Fruit fly (Drosophila melanogaster) whole organism, pupa: Measurements from ENCODE around the gene CG3603.

Source experiments
- CG10348 ChIP-seq: fragments of 200-800 bp; sonication (Bioruptor generic); IDR thresholded peaks from 2 replicates; pipeline ENCODE4 v1.3.6; 2022; ENCODE audit warnings: missing biosample characterization, missing genetic modification characterization
- CG12605 ChIP-seq: fragments of 200-800 bp; sonication (Bioruptor generic); IDR thresholded peaks from 2 replicates; pipeline ENCODE4 v1.3.6; 2022; ENCODE audit warnings: missing biosample characterization, missing genetic modification characterization
- CG13204 ChIP-seq: fragments of 200-800 bp; sonication (Bioruptor generic); optimal IDR thresholded peaks from 2 replicates; lab custom pipeline; 2018; ENCODE audit warnings: missing biosample characterization, mild to moderate bottlenecking, missing genetic modification characterization, moderate library complexity
- CG14655 ChIP-seq: fragments of 200-800 bp; sonication (Bioruptor generic); optimal IDR thresholded peaks from 3 replicates; lab custom pipeline; 2017; ENCODE audit warnings: mild to moderate bottlenecking, missing biosample characterization, missing genetic modification reagents, missing genetic modification characterization
- CG15710 ChIP-seq: fragments of 200-800 bp; sonication (Bioruptor generic); optimal IDR thresholded peaks from 2 replicates; lab custom pipeline; 2018; ENCODE audit warnings: missing biosample characterization, mild to moderate bottlenecking, missing genetic modification characterization, moderate library complexity
- CG17806 ChIP-seq: fragments of 200-800 bp; sonication (Bioruptor generic); optimal IDR thresholded peaks from 2 replicates; lab custom pipeline; 2018; ENCODE audit warnings: missing biosample characterization, mild to moderate bottlenecking, missing genetic modification characterization, moderate library complexity
- CG32121 ChIP-seq: fragments of 200-800 bp; sonication (Bioruptor generic); IDR thresholded peaks from 2 replicates; pipeline ENCODE4 v1.3.6; 2022; ENCODE audit warnings: missing biosample characterization, missing genetic modification characterization
- CG34367 ChIP-seq: fragments of 200-800 bp; sonication (Bioruptor generic); optimal IDR thresholded peaks from 2 replicates; lab custom pipeline; 2018; ENCODE audit warnings: missing biosample characterization, mild to moderate bottlenecking, missing genetic modification characterization
- CG4496 ChIP-seq: fragments of 200-800 bp; sonication (Bioruptor generic); IDR thresholded peaks from 3 replicates; pipeline ENCODE4 v1.3.6; 2022; ENCODE audit warnings: missing biosample characterization, missing genetic modification characterization
- CG8159 ChIP-seq: fragments of 200-800 bp; sonication (Bioruptor generic); optimal IDR thresholded peaks from 3 replicates; lab custom pipeline; 2018; ENCODE audit warnings: missing biosample characterization, mild to moderate bottlenecking, missing genetic modification characterization, moderate library complexity
- CG8301 ChIP-seq: fragments of 200-800 bp; sonication (Bioruptor generic); optimal IDR thresholded peaks from 2 replicates; lab custom pipeline; 2018; ENCODE audit warnings: missing biosample characterization, mild to moderate bottlenecking, missing genetic modification characterization
- CG9948 ChIP-seq: fragments of 200-800 bp; sonication (Bioruptor generic); optimal IDR thresholded peaks from 2 replicates; lab custom pipeline; 2018; ENCODE audit warnings: missing biosample characterization, mild to moderate bottlenecking, missing genetic modification characterization, moderate library complexity
- D1 ChIP-seq: fragments of 200-800 bp; sonication (Bioruptor generic); optimal IDR thresholded peaks from 2 replicates; lab custom pipeline; 2018; ENCODE audit warnings: missing biosample characterization, mild to moderate bottlenecking, missing genetic modification characterization, moderate library complexity
- EcR ChIP-seq: fragments of 200-800 bp; sonication (Bioruptor generic); optimal IDR thresholded peaks from 3 replicates; lab custom pipeline; 2019; ENCODE audit warnings: missing biosample characterization, missing genetic modification characterization, mild to moderate bottlenecking, moderate library complexity, missing genetic modification reagents
- Ets98B ChIP-seq: fragments of 200-800 bp; sonication (Bioruptor generic); IDR thresholded peaks from 2 replicates; pipeline ENCODE4 v1.3.6; 2022; ENCODE audit warnings: missing biosample characterization, missing genetic modification characterization
- Pif1A ChIP-seq: fragments of 200-800 bp; sonication (Bioruptor generic); optimal IDR thresholded peaks from 3 replicates; lab custom pipeline; 2016; ENCODE audit warnings: missing biosample characterization, missing genetic modification characterization
- Pif1B ChIP-seq: fragments of 200-800 bp; sonication (Bioruptor generic); optimal IDR thresholded peaks from 3 replicates; lab custom pipeline; 2016; ENCODE audit warnings: missing biosample characterization, missing genetic modification characterization
- Snoo ChIP-seq: fragments of 200-800 bp; sonication (Bioruptor generic); optimal IDR thresholded peaks from 3 replicates; lab custom pipeline; 2017; ENCODE audit warnings: missing biosample characterization, mild to moderate bottlenecking, missing genetic modification characterization, inconsistent platforms
- fd96Ca ChIP-seq: fragments of 200-800 bp; sonication (Bioruptor generic); IDR thresholded peaks from 3 replicates; pipeline ENCODE4 v1.3.6; 2022; ENCODE audit warnings: missing biosample characterization, missing genetic modification characterization
- gl ChIP-seq: fragments of 200-800 bp; sonication (Bioruptor generic); optimal IDR thresholded peaks from 2 replicates; lab custom pipeline; 2018; ENCODE audit warnings: missing biosample characterization, mild to moderate bottlenecking, missing genetic modification characterization
- rn ChIP-seq: fragments of 200-800 bp; sonication (Bioruptor generic); IDR thresholded peaks from 2 replicates; pipeline ENCODE4 v1.3.6; 2022; ENCODE audit warnings: missing biosample characterization, missing genetic modification characterization

Gene CG3603

DNA sequence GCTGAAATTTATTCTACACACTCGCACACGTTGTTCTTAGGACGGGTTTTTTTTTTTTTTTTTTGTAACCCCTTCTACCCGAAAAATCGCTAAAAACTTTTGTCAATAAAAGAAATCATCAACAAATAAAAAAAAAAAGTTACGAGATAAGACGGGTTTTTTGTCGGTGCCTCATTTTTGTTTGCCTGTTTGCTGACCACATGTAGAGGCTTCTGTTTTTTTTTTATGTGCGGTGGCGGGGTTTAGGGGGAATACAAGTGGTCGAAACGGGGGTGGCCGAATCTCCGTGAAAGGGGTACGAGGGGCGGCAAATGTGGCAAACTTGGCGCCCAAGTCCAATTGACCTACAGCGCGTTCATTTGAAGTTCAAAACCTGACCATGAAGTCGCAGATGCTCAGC, 29.3 kb upstream of the CG3603 start:
- TF ChIP-seq CG15710 (tag; lab: Kevin White, UChicago) (no peak), CG17806 (tag; lab: Kevin White, UChicago) (no peak), D1 (tag; lab: Kevin White, UChicago) (no peak), Ets98B (no peak), Snoo (tag; lab: Kevin White, UChicago) (no peak), CG8159 (tag; lab: Kevin White, UChicago) (no peak), CG34367 (tag; lab: Kevin White, UChicago) (no peak), rn (GFP tag; lab: Robert Waterston, UW) (no peak), Pif1B (GFP tag; lab: Kevin White, UChicago) (no peak), CG13204 (GFP tag; lab: Kevin White, UChicago) (no peak)

DNA sequence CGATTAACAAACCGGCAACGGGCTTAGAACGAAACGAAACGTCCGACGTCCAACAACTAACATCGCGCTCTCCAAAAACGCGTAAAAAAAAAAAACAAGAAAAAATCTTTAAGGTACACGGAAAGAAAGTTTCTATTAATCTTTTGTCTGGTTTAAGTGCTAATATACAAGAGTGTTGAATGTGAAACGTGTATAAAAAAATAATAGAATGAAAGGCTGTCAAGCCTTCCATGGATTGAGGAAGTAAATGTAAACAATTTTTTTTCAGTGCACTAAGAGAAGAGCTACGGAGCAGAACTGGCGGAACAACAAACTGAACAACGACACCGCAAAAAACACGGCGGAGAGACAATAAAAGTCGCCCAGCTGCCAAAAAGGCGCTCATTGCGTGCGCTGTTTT, 28.1 kb upstream of the CG3603 start, which contains the start of gene CG3588:
Gene CG3588 (plus strand): TSS at position 29 of the 400 bp plus-strand sequence.
- TF ChIP-seq rn (GFP tag; lab: Robert Waterston, UW), result no peak
- no peak for TF ChIP-seq gl
- no peak for TF ChIP-seq CG12605
- TF ChIP-seq CG14655, result no peak
- no peak for TF ChIP-seq D1 (tag; lab: Kevin White, UChicago)
- no peak for TF ChIP-seq CG8159 (tag; lab: Kevin White, UChicago)
- no peak for TF ChIP-seq CG13204 (GFP tag; lab: Kevin White, UChicago)
- no peak for TF ChIP-seq Ets98B
- TF ChIP-seq CG8301 (tag; lab: Kevin White, UChicago), result no peak
- TF ChIP-seq CG34367 (tag; lab: Kevin White, UChicago), result no peak
- TF ChIP-seq CG32121, result no peak
- no peak for TF ChIP-seq Pif1B (GFP tag; lab: Kevin White, UChicago)
- TF ChIP-seq CG15710 (tag; lab: Kevin White, UChicago), result no peak
- no peak for TF ChIP-seq Snoo (tag; lab: Kevin White, UChicago)
- TF ChIP-seq CG9948 (tag; lab: Kevin White, UChicago), result no peak
- TF ChIP-seq CG4496 (GFP tag; lab: Robert Waterston, UW), result no peak
- no peak for TF ChIP-seq fd96Ca (GFP tag; lab: Robert Waterston, UW)
- TF ChIP-seq EcR (GFP tag; lab: Kevin White, UChicago), result no peak

DNA sequence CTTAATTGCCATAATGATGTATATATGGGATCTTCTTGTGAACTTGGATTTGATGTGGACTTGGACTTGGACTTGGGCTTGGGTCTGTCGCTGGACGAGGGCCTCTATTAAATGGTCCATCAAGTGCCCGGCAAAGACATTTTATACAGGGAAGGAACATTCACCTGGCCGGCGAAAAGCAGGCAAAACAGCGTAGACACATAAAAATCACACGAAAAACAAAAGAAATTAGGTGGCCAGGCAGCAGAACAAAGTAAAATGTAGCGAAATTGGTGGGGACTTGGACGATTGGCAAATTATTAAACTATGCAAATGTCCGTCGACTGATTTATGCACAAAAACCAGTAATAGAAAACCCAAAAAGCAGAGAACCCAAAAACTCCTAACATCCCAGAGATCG, 20.7 kb upstream of the CG3603 start, which contains the start of gene CG14424:
Gene CG14424 (minus strand): TSS at position 101 of the 400 bp plus-strand sequence.
- TF ChIP-seq CG32121 (no peak), CG8159 (tag; lab: Kevin White, UChicago) (no peak), CG9948 (tag; lab: Kevin White, UChicago) (no peak), CG13204 (GFP tag; lab: Kevin White, UChicago) (no peak), Snoo (tag; lab: Kevin White, UChicago) (no peak), Pif1A (no peak)

DNA sequence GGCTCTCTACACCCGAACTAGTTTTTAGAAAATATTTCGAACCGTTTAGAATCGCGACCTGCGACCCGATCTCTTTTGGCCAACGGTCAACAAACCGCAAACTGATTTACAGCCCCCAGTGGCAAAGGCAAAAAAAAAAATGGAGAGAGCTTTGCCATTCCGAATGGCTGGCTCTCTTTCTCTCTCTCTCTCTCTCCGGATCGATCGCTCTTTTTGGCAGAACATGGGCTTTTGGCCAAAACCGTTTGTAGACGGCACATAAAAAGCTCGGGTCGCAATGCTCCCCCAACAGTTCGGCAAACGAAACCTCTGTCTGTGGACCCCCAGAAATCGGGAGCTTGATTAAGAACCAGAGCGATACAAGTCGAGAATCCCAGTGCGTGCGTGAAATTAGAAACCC, 18.3 kb upstream of the CG3603 start, which contains the start of gene CG32793:
Gene CG32793 (plus strand): TSS at position 301 of the 400 bp plus-strand sequence.
- TF ChIP-seq gl, result no peak
- TF ChIP-seq CG32121, result no peak
- TF ChIP-seq CG8301 (tag; lab: Kevin White, UChicago), result no peak
- no peak for TF ChIP-seq CG15710 (tag; lab: Kevin White, UChicago)
- TF ChIP-seq CG4496 (GFP tag; lab: Robert Waterston, UW), result no peak
- TF ChIP-seq rn (GFP tag; lab: Robert Waterston, UW), result no peak
- no peak for TF ChIP-seq CG10348 (GFP tag; lab: Robert Waterston, UW)
- TF ChIP-seq Ets98B, result no peak

DNA sequence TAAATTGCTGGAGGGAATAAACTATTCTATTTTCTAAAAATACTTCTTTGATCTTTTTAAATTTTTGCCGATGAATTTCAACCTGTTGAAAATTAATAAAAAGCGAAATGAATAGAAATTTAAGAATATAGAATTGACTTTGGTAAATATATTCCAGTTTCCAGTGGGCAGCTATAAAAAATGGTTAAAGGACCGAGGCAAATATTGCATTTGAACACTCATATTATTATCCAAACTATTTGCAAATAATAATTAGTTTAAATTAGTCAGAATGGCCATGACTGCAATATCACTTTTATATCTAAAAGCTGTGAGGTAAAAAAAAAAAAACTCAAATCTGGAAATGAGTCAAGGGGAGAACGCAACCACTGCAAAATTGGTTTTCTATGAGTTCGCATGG, 13.0 kb upstream of the CG3603 start, which contains the start of gene CG3592:
Gene CG3592 (plus strand): TSS at position 301 of the 400 bp plus-strand sequence.
- TF ChIP-seq Snoo (tag; lab: Kevin White, UChicago) (no peak), CG13204 (GFP tag; lab: Kevin White, UChicago) (no peak), Ets98B (no peak), CG17806 (tag; lab: Kevin White, UChicago) (no peak), D1 (tag; lab: Kevin White, UChicago) (no peak), EcR (GFP tag; lab: Kevin White, UChicago) (no peak), CG10348 (GFP tag; lab: Robert Waterston, UW) (no peak), Pif1A (no peak), CG8159 (tag; lab: Kevin White, UChicago) (no peak), CG15710 (tag; lab: Kevin White, UChicago) (no peak), CG32121 (no peak)

DNA sequence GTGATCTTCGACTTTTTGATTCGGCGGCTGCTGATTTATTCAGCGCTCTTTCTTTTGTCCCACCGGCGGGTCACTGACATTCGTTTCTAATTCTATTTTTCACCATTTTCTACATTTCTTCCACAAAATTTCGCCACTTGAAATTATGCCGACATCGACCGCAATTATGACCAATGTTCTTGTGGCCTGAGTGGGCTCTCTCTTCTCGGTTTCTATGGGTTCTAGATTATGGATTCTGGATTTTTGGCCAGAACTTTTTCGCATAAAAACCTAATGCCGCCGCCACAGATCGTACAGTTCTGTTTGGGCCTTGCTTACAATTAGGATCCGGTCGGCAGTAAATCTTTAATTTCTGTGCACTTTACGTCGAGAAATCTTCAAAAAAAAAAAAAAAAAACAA, 11.1 kb upstream of the CG3603 start, which contains the start of gene CG3598:
Gene CG3598 (plus strand): TSS at position 301 of the 400 bp plus-strand sequence.
- TF ChIP-seq Pif1B (GFP tag; lab: Kevin White, UChicago), result no peak
- no peak for TF ChIP-seq CG8301 (tag; lab: Kevin White, UChicago)
- no peak for TF ChIP-seq CG13204 (GFP tag; lab: Kevin White, UChicago)
- no peak for TF ChIP-seq gl
- TF ChIP-seq CG32121, result no peak
- TF ChIP-seq CG4496 (GFP tag; lab: Robert Waterston, UW), result no peak
- no peak for TF ChIP-seq CG8159 (tag; lab: Kevin White, UChicago)
- no peak for TF ChIP-seq Snoo (tag; lab: Kevin White, UChicago)
- no peak for TF ChIP-seq CG34367 (tag; lab: Kevin White, UChicago)
- TF ChIP-seq rn (GFP tag; lab: Robert Waterston, UW), result no peak
- TF ChIP-seq CG14655, result no peak
- TF ChIP-seq CG17806 (tag; lab: Kevin White, UChicago), result no peak
- TF ChIP-seq CG10348 (GFP tag; lab: Robert Waterston, UW), result no peak
- TF ChIP-seq CG12605, result no peak
- TF ChIP-seq CG9948 (tag; lab: Kevin White, UChicago), result no peak
- no peak for TF ChIP-seq Ets98B
